Worm (Caenorhabditis elegans): ENCODE data around the gene srj-1.

Gene srj-1

ce11 chrIV:11956387-11956786 lies 8.8 kb downstream of the srj-1 start (continued):
- TF ChIP-seq Y48G9A.11 (GFP tag; IDR thresholded peaks at IDR 0.05), result no peak
- TF ChIP-seq ceh-62 (tag; optimal IDR thresholded peaks at IDR 0.05), result no peak
- TF ChIP-seq ceh-20 (GFP tag; IDR thresholded peaks at IDR 0.05), result peak; percentile 91
- peak; percentile 46 for TF ChIP-seq ztf-7 (tag; optimal IDR thresholded peaks at IDR 0.05)
- peak; percentile 100 for TF ChIP-seq aha-1 (tag)
- peak; percentile 51; the same call in 1 of the 2 replicates for TF ChIP-seq zfp-3 (GFP tag; conservative IDR thresholded peaks at IDR 0.05)
- no peak for TF ChIP-seq skn-1 (tag; optimal IDR thresholded peaks at IDR 0.05)
- peak; percentile 98 for TF ChIP-seq hlh-11 (tag; optimal IDR thresholded peaks at IDR 0.05)
- TF ChIP-seq spr-1 (tag; optimal IDR thresholded peaks at IDR 0.05), result no peak
- peak in 1 of 2 experiments; percentile 100 for TF ChIP-seq unc-62 (GFP tag; optimal IDR thresholded peaks at IDR 0.05 in 1 of 2)
- no peak for TF ChIP-seq unc-62 (tag; optimal IDR thresholded peaks at IDR 0.05)
- TF ChIP-seq madf-5 (GFP tag; IDR thresholded peaks at IDR 0.05), result peak in 1 of 2 experiments; percentile 61; a peak in 1 of 4 replicates
- peak; percentile 91 for TF ChIP-seq lin-1 (GFP tag; IDR thresholded peaks at IDR 0.05)
- TF ChIP-seq lin-13 (GFP tag; optimal IDR thresholded peaks at IDR 0.05), result peak; percentile 25
- TF ChIP-seq lim-7 (GFP tag; IDR thresholded peaks at IDR 0.05), result no peak
- peak; percentile 14; the same call in 1 of the 2 replicates for TF ChIP-seq D1046.2 (GFP tag; IDR thresholded peaks at IDR 0.05)
- TF ChIP-seq F26F4.8 (GFP tag; conservative IDR thresholded peaks at IDR 0.05), result no peak
- TF ChIP-seq hlh-30 (tag; optimal IDR thresholded peaks at IDR 0.05; ENCODE audit: insufficient read depth), result peak; percentile 98
- peak; percentile 80 for TF ChIP-seq nhr-25 (tag; optimal IDR thresholded peaks at IDR 0.05; ENCODE audit: borderline replicate concordance, insufficient read depth)
- peak; percentile 98 for TF ChIP-seq mdt-29 (GFP tag; IDR thresholded peaks at IDR 0.05)
- no peak for TF ChIP-seq daf-8 (GFP tag; IDR thresholded peaks at IDR 0.05)
- 0 out of 2 replicates have a peak, but pooled peaks have one; percentile 59 for TF ChIP-seq lin-29 (GFP tag; IDR thresholded peaks at IDR 0.05)
- peak; percentile 61 for TF ChIP-seq ctbp-1 (GFP tag; IDR thresholded peaks at IDR 0.05)
- no peak for TF ChIP-seq F10B5.3 (tag; optimal IDR thresholded peaks at IDR 0.05)
- TF ChIP-seq lsy-2 (tag; optimal IDR thresholded peaks at IDR 0.05), result peak in 1 of 2 experiments; percentile 74
- peak; percentile 27 for TF ChIP-seq nhr-237 (tag; optimal IDR thresholded peaks at IDR 0.05)
- peak; percentile 76 for TF ChIP-seq T20F7.1 (GFP tag; optimal IDR thresholded peaks at IDR 0.05)
- no peak for TF ChIP-seq aly-2 (tag; optimal IDR thresholded peaks at IDR 0.05)
- no peak for TF ChIP-seq ceh-32 (tag; optimal IDR thresholded peaks at IDR 0.05; ENCODE audit: poor library complexity)
- TF ChIP-seq T26A8.4 (GFP tag; IDR thresholded peaks at IDR 0.05), result peak; percentile 60; the same call in 1 of the 2 replicates
- no peak for TF ChIP-seq ces-1 (GFP tag; optimal IDR thresholded peaks at IDR 0.05)
- no peak for TF ChIP-seq dmd-8 (GFP tag; IDR thresholded peaks at IDR 0.05)
- no peak for TF ChIP-seq lin-39 (tag; optimal IDR thresholded peaks at IDR 0.05)
- TF ChIP-seq mxl-2 (GFP tag; conservative IDR thresholded peaks at IDR 0.05), result peak; percentile 90
- TF ChIP-seq vab-7 (GFP tag; IDR thresholded peaks at IDR 0.05), result no peak
- no peak for TF ChIP-seq attf-4 (tag; optimal IDR thresholded peaks at IDR 0.05)
- peak; percentile 80 for TF ChIP-seq set-16 (GFP tag; IDR thresholded peaks at IDR 0.05)
- peak; percentile 90 for TF ChIP-seq mep-1 (tag; optimal IDR thresholded peaks at IDR 0.05)
- TF ChIP-seq dmd-6 (GFP tag; IDR thresholded peaks at IDR 0.05), result peak; percentile 99
- TF ChIP-seq dmd-9 (GFP tag; IDR thresholded peaks at IDR 0.05), result no peak
- no peak for TF ChIP-seq nhr-41 (GFP tag; IDR thresholded peaks at IDR 0.05)
- TF ChIP-seq Y5F2A.4 (GFP tag; optimal IDR thresholded peaks at IDR 0.05), result no peak
- TF ChIP-seq nhr-111 (GFP tag; optimal IDR thresholded peaks at IDR 0.05), result no peak
- no peak for TF ChIP-seq Y105C5A.15 (GFP tag; IDR thresholded peaks at IDR 0.05)
- TF ChIP-seq snpc-4 (tag; optimal IDR thresholded peaks at IDR 0.05), result no peak
- TF ChIP-seq zip-11 (GFP tag; IDR thresholded peaks at IDR 0.05), result no peak
- no peak for TF ChIP-seq F37D6.2 (tag; optimal IDR thresholded peaks at IDR 0.05)
- peak; percentile 80 for TF ChIP-seq nhr-102 (tag; optimal IDR thresholded peaks at IDR 0.05)
- 0 out of 2 replicates have a peak, but pooled peaks have one; percentile 24 for TF ChIP-seq arid-1 (GFP tag; conservative IDR thresholded peaks at IDR 0.05)
- peak; percentile 94 for TF ChIP-seq dve-1 (tag; optimal IDR thresholded peaks at IDR 0.05; ENCODE audit: insufficient read depth)
- TF ChIP-seq spr-3 (GFP tag; optimal IDR thresholded peaks at IDR 0.05), result no peak
